Worm (Caenorhabditis elegans) whole organism, L4 larva: ENCODE data around the gene gcy-5.

Experiments
- D1046.2 ChIP-seq: fragments of 200-800 bp; sonication (Bioruptor generic); IDR thresholded peaks from 2 replicates; pipeline ENCODE4 v1.3.6; 2022; ENCODE audit warnings: missing genetic modification characterization, missing compliant biosample characterization
- F37D6.2 ChIP-seq: sonication (generic microtip); optimal IDR thresholded peaks from 2 replicates; lab custom pipeline; 2016; ENCODE audit warnings: mild to moderate bottlenecking, missing genetic modification characterization, missing compliant biosample characterization
- Y5F2A.4 ChIP-seq: fragments of 200-800 bp; sonication (Bioruptor generic); optimal IDR thresholded peaks from 2 replicates; lab custom pipeline; 2018; ENCODE audit warnings: mild to moderate bottlenecking, missing genetic modification characterization, missing compliant biosample characterization
- Y75B8A.6 ChIP-seq: fragments of 200-800 bp; sonication (Bioruptor generic); IDR thresholded peaks from 2 replicates; pipeline ENCODE4 v1.3.6; 2022; ENCODE audit warnings: missing genetic modification reagents, missing genetic modification characterization, missing compliant biosample characterization
- ZK546.5 ChIP-seq, 2 experiments: sonication (generic microtip); optimal IDR thresholded peaks; 2 replicates each; lab custom pipeline; 2017; ENCODE audit warnings: missing biosample characterization in 2 of 2, missing genetic modification characterization in 2 of 2
- arid-1 ChIP-seq: fragments of 200-800 bp; sonication (Bioruptor generic); conservative IDR thresholded peaks from 2 replicates; pipeline ENCODE4 v1.3.6; 2022; ENCODE audit warnings: missing genetic modification reagents, missing genetic modification characterization, missing compliant biosample characterization
- ceh-20 ChIP-seq: fragments of 200-800 bp; sonication (Bioruptor generic); IDR thresholded peaks from 2 replicates; pipeline ENCODE4 v1.3.6; 2022; ENCODE audit warnings: missing genetic modification reagents, missing genetic modification characterization, missing compliant biosample characterization
- ceh-32 ChIP-seq: sonication (generic microtip); optimal IDR thresholded peaks from 2 replicates; lab custom pipeline; 2016; ENCODE audit warnings: mild to moderate bottlenecking, missing genetic modification characterization, missing compliant biosample characterization; ENCODE audit not compliant: poor library complexity
- ceh-62 ChIP-seq: sonication (generic microtip); optimal IDR thresholded peaks from 2 replicates; lab custom pipeline; 2017; ENCODE audit warnings: missing biosample characterization, missing genetic modification characterization
- ceh-82 ChIP-seq: sonication (generic microtip); optimal IDR thresholded peaks from 2 replicates; lab custom pipeline; 2017; ENCODE audit warnings: missing biosample characterization, missing genetic modification characterization
- daf-12 ChIP-seq: fragments of 150-350 bp; optimal IDR thresholded peaks from 2 replicates; lab custom pipeline; 2014; ENCODE audit warnings: missing biosample characterization, missing genetic modification reagents, missing genetic modification characterization
- daf-8 ChIP-seq: fragments of 200-800 bp; sonication (Bioruptor generic); IDR thresholded peaks from 2 replicates; pipeline ENCODE4 v1.3.6; 2022; ENCODE audit warnings: missing genetic modification characterization, missing compliant biosample characterization
- duxl-1 ChIP-seq: sonication (generic microtip); optimal IDR thresholded peaks from 2 replicates; lab custom pipeline; 2016; ENCODE audit warnings: mild to moderate bottlenecking, missing genetic modification characterization, moderate library complexity, missing compliant biosample characterization; ENCODE audit not compliant: poor library complexity
- egl-43 ChIP-seq: fragments of 200-800 bp; sonication (Bioruptor generic); IDR thresholded peaks from 2 replicates; pipeline ENCODE4 v1.3.6; 2022; ENCODE audit warnings: missing genetic modification reagents, missing genetic modification characterization, missing compliant biosample characterization
- fkh-10 ChIP-seq: fragments of 150-350 bp; optimal IDR thresholded peaks from 2 replicates; lab custom pipeline; 2014; ENCODE audit warnings: missing biosample characterization, missing genetic modification reagents, missing genetic modification characterization
- gei-8 ChIP-seq: fragments of 200-800 bp; sonication (Bioruptor generic); optimal IDR thresholded peaks from 2 replicates; lab custom pipeline; 2018; ENCODE audit warnings: mild to moderate bottlenecking, missing genetic modification characterization, missing compliant biosample characterization
- hif-1 ChIP-seq, 2 experiments: sonication (generic microtip); optimal IDR thresholded peaks; 2 replicates each; lab custom pipeline; 2016 to 2017; ENCODE audit warnings: missing compliant biosample characterization in 2 of 2, missing genetic modification characterization in 2 of 2, missing genetic modification reagents in 2 of 2, missing genotype in 2 of 2, mild to moderate bottlenecking in 1 of 2
- hlh-11 ChIP-seq: fragments of 200-800 bp; sonication (Bioruptor generic); optimal IDR thresholded peaks from 2 replicates; lab custom pipeline; 2018; ENCODE audit warnings: mild to moderate bottlenecking, missing genetic modification characterization, missing compliant biosample characterization
- lim-7 ChIP-seq: fragments of 200-800 bp; sonication (Bioruptor generic); IDR thresholded peaks from 2 replicates; pipeline ENCODE4 v1.3.6; 2022; ENCODE audit warnings: missing genetic modification characterization, missing compliant biosample characterization
- lin-15B ChIP-seq: fragments of 150-350 bp; sonication (generic microtip); optimal IDR thresholded peaks from 3 replicates; lab custom pipeline; 2014; ENCODE audit warnings: missing biosample characterization, missing genetic modification characterization
- lin-38 ChIP-seq: fragments of 200-800 bp; sonication (Bioruptor generic); IDR thresholded peaks from 2 replicates; pipeline ENCODE4 v1.3.6; 2022; ENCODE audit warnings: missing genetic modification reagents, missing genetic modification characterization, missing compliant biosample characterization
- lin-39 ChIP-seq: fragments of 150-350 bp; optimal IDR thresholded peaks from 2 replicates; lab custom pipeline; 2014; ENCODE audit warnings: missing biosample characterization, missing genetic modification reagents, missing genetic modification characterization
- madf-5 ChIP-seq, 2 experiments: fragments of 200-800 bp; sonication (Bioruptor generic); IDR thresholded peaks; 2 replicates each; pipeline ENCODE4 v1.3.6; 2022; ENCODE audit warnings: missing compliant biosample characterization in 2 of 2, missing genetic modification characterization in 2 of 2
- mxl-3 ChIP-seq: fragments of 200-800 bp; sonication (Bioruptor generic); optimal IDR thresholded peaks from 2 replicates; lab custom pipeline; 2018; ENCODE audit warnings: mild to moderate bottlenecking, missing genetic modification characterization, missing compliant biosample characterization
- nhr-10 ChIP-seq: fragments of 150-350 bp; optimal IDR thresholded peaks from 2 replicates; lab custom pipeline; 2014; ENCODE audit warnings: missing biosample characterization, missing genetic modification characterization
- nhr-25 ChIP-seq: sonication (generic microtip); optimal IDR thresholded peaks from 2 replicates; lab custom pipeline; 2017; ENCODE audit warnings: missing genetic modification characterization, mild to moderate bottlenecking, missing compliant biosample characterization, antibody characterized with exemption, moderate library complexity, borderline replicate concordance; ENCODE audit not compliant: insufficient read depth
- nhr-28 ChIP-seq: fragments of 150-350 bp; optimal IDR thresholded peaks from 2 replicates; lab custom pipeline; 2014; ENCODE audit warnings: missing biosample characterization, missing genetic modification characterization
- nhr-41 ChIP-seq: fragments of 200-800 bp; sonication (Bioruptor generic); IDR thresholded peaks from 2 replicates; pipeline ENCODE4 v1.3.6; 2022; ENCODE audit warnings: missing genetic modification reagents, missing genetic modification characterization, missing compliant biosample characterization
- nhr-42 ChIP-seq: fragments of 200-800 bp; sonication (Bioruptor generic); IDR thresholded peaks from 2 replicates; pipeline ENCODE4 v1.3.6; 2022; ENCODE audit warnings: missing genetic modification characterization, missing compliant biosample characterization
- nhr-48 ChIP-seq: sonication (generic microtip); optimal IDR thresholded peaks from 2 replicates; lab custom pipeline; 2016; ENCODE audit warnings: mild to moderate bottlenecking, missing genetic modification characterization, missing compliant biosample characterization
- nhr-77 ChIP-seq: fragments of 150-350 bp; optimal IDR thresholded peaks from 2 replicates; lab custom pipeline; 2014; ENCODE audit warnings: missing biosample characterization, missing genetic modification characterization
- php-3 ChIP-seq: fragments of 200-800 bp; sonication (Bioruptor generic); IDR thresholded peaks from 2 replicates; pipeline ENCODE4 v1.3.6; 2022; ENCODE audit warnings: missing genetic modification reagents, missing genetic modification characterization, missing compliant biosample characterization
- sdz-12 ChIP-seq: fragments of 200-800 bp; sonication (Bioruptor generic); optimal IDR thresholded peaks from 2 replicates; lab custom pipeline; 2018; ENCODE audit warnings: mild to moderate bottlenecking, missing genetic modification characterization, missing compliant biosample characterization
- snpc-4 ChIP-seq: fragments of 150-350 bp; optimal IDR thresholded peaks from 2 replicates; lab custom pipeline; 2014; ENCODE audit warnings: missing biosample characterization, missing genetic modification characterization
- spr-1 ChIP-seq: sonication (generic microtip); optimal IDR thresholded peaks from 2 replicates; lab custom pipeline; 2016; ENCODE audit warnings: mild to moderate bottlenecking, missing genetic modification characterization, missing compliant biosample characterization
- tra-1 ChIP-seq: fragments of 200-800 bp; sonication (Bioruptor generic); IDR thresholded peaks from 2 replicates; pipeline ENCODE4 v1.3.6; 2022; ENCODE audit warnings: missing genetic modification reagents, missing genetic modification characterization, missing compliant biosample characterization
- unc-130 ChIP-seq: sonication (generic microtip); optimal IDR thresholded peaks from 2 replicates; lab custom pipeline; 2016; ENCODE audit warnings: missing genetic modification reagents, missing genetic modification characterization, missing compliant biosample characterization
- unc-62 ChIP-seq, 3 experiments: fragments of 150-350 bp in 1 of 3; sonication (generic microtip); optimal IDR thresholded peaks in 2 of 3; peaks in 1 of 3; 1 replicate in 1 of 3; 2 replicates in 2 of 3; lab custom pipeline; 2014 to 2017; ENCODE audit warnings: missing biosample characterization in 3 of 3, missing genetic modification characterization in 3 of 3, missing genetic modification reagents in 3 of 3, missing genotype in 1 of 3
- ztf-7 ChIP-seq: fragments of 150-350 bp; optimal IDR thresholded peaks from 2 replicates; lab custom pipeline; 2014; ENCODE audit warnings: missing biosample characterization, missing genetic modification characterization

Gene gcy-5

DNA sequence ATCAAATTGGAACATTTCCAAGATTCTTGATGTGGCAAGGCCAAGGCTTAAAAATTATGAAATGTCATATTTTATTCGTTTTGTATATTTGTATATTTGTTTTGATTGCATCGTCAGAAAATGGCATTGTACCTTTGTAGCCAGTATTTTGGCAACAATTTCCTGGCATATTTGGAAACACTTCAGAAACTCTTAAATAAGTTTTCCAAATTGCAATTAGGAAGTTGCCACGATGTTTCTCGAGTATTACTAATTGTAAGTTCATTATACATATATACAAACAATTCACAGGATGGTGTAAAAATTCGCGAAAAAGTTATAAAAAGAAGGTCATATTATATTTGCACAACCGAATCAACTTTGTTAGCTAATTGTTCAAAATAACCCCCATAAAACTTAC, 767 bp downstream of the gcy-5 start, which contains the start of gene idpp-8:
Gene idpp-8 (plus strand): TSS at position 301 of the 400 bp plus-strand sequence.
- TF ChIP-seq F37D6.2 (tag; lab: Kevin White, UChicago), result no peak
- TF ChIP-seq ceh-62 (tag; lab: Kevin White, UChicago), result no peak
- no peak for TF ChIP-seq hif-1 (tag; optimal IDR thresholded peaks at IDR 0.05; lab: Kevin White, UChicago)
- no peak for TF ChIP-seq unc-62 (GFP tag; optimal IDR thresholded peaks at IDR 0.05 in 1 of 2; lab: Kevin White, UChicago)
- no peak for TF ChIP-seq unc-62 (tag; optimal IDR thresholded peaks at IDR 0.05; lab: Kevin White, UChicago)
- TF ChIP-seq lin-39 (tag; lab: Kevin White, UChicago), result no peak
- TF ChIP-seq lin-15B, result no peak
- no peak for TF ChIP-seq Y75B8A.6
- TF ChIP-seq nhr-10, result no peak
- TF ChIP-seq sdz-12 (GFP tag; lab: Kevin White, UChicago), result no peak
- TF ChIP-seq tra-1 (GFP tag; lab: Robert Waterston, UW), result no peak
- no peak for TF ChIP-seq ceh-20 (GFP tag; lab: Robert Waterston, UW)
- no peak for TF ChIP-seq spr-1
- no peak for TF ChIP-seq egl-43 (GFP tag; lab: Robert Waterston, UW)
- no peak for TF ChIP-seq madf-5 (GFP tag; IDR thresholded peaks at IDR 0.05; lab: Robert Waterston, UW)
- no peak for TF ChIP-seq nhr-77 (tag; lab: Kevin White, UChicago)

DNA sequence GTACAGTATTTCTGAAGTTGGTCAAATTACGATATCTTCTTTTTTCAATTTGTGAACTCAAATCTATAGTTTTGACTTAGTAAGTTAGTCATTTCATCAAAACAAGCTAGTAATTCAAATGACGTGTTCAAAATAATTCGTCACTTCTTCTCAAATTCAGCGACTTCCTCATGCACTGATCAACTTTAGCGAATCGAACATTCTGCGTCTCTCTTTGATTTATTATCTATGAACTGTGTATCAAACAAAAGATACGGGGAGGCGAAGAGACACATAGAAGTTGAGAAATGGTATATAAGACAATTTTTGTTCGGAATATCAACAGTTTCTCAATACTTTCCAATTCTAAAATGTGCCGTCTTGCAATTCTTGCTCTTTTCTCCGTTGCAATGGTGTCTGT, 4.0 kb downstream of the gcy-5 start, which contains the start of gene srlf-34:
Gene srlf-34 (plus strand): TSS at position 321 of the 400 bp plus-strand sequence.
- TF ChIP-seq ztf-7 (tag; lab: Kevin White, UChicago) (no peak), ceh-20 (GFP tag; lab: Robert Waterston, UW) (no peak), mxl-3 (GFP tag; lab: Kevin White, UChicago) (no peak), ceh-82 (tag; lab: Kevin White, UChicago) (no peak), madf-5 (GFP tag; IDR thresholded peaks at IDR 0.05; lab: Robert Waterston, UW) (no peak), ZK546.5 (tag; optimal IDR thresholded peaks at IDR 0.05; lab: Kevin White, UChicago) (no peak), gei-8 (GFP tag; lab: Kevin White, UChicago) (no peak), nhr-25 (tag; lab: Kevin White, UChicago) (no peak), daf-12 (tag; lab: Kevin White, UChicago) (no peak), fkh-10 (GFP tag; lab: Kevin White, UChicago) (no peak), arid-1 (GFP tag; lab: Robert Waterston, UW) (no peak), lin-39 (tag; lab: Kevin White, UChicago) (no peak), hlh-11 (tag; lab: Kevin White, UChicago) (no peak), D1046.2 (GFP tag; lab: Robert Waterston, UW) (no peak)
- TF ChIP-seq, all 104 proteins: peak for 0

DNA sequence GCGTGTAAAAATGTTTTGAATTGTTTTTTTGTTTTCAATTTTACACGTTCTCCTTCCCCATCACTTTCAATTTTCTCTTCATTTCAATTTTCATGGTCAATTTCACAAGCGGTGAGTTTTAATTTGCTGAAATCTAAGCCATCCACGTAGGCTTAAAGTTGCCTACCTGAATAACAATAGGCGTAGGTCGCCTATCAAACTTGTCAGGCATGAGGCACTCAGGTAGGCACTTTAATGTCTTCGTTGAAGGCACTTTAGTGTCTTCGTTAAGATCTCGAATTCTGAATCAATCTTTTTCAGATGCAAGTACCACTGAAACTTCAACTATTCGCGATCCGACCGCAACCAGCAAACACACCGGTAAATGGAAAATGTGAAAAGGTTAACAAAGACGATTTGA, 6.7 kb downstream of the gcy-5 start, which contains the start of gene ZK970.8:
Gene ZK970.8 (plus strand): TSS at position 301 of the 400 bp plus-strand sequence.
- no peak for TF ChIP-seq Y5F2A.4 (GFP tag; lab: Kevin White, UChicago)
- no peak for TF ChIP-seq duxl-1 (tag; lab: Kevin White, UChicago)
- no peak for TF ChIP-seq lin-38 (GFP tag; lab: Robert Waterston, UW)
- no peak for TF ChIP-seq unc-130 (GFP tag; lab: Kevin White, UChicago)
- no peak for TF ChIP-seq nhr-42
- TF ChIP-seq php-3 (GFP tag; lab: Robert Waterston, UW), result no peak

DNA sequence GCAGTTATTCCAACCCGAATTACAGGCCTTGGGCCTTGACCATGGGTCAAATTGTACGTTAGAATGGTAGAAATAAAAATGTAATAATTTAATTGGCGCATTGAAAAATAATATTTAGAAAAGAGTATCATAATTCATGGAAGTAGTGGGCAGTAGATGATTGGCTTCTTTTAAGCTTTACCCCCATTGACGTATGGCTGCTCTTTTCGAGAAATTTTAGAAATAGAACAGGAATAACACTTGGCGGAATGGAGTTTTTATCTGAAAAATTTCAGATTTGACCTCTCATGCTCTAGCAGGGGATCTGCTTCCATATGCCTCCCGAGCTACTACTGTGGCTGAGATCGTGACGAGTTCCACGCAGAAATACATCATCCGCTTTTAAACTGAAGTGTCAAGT, 7.3 kb downstream of the gcy-5 start, which contains the start of gene gcy-4:
Gene gcy-4 (minus strand): TSS at position 101 of the 400 bp plus-strand sequence.
- TF ChIP-seq nhr-41 (GFP tag; lab: Robert Waterston, UW), result no peak
- TF ChIP-seq gei-8 (GFP tag; lab: Kevin White, UChicago), result no peak
- TF ChIP-seq nhr-48, result no peak
- TF ChIP-seq snpc-4 (tag; lab: Kevin White, UChicago), result no peak
- TF ChIP-seq ceh-32 (tag; lab: Kevin White, UChicago), result no peak
- no peak for TF ChIP-seq daf-8 (GFP tag; lab: Robert Waterston, UW)
- no peak for TF ChIP-seq F37D6.2 (tag; lab: Kevin White, UChicago)
- no peak for TF ChIP-seq lin-15B
- TF ChIP-seq nhr-28, result no peak
- no peak for TF ChIP-seq ztf-7 (tag; lab: Kevin White, UChicago)
- TF ChIP-seq lim-7, result no peak
